Worm (Caenorhabditis elegans) whole organism, L2 larva: ENCODE results near the gene flh-3.
A peak's percentile ranks its signal among the peaks of the same experiment; 100 is the strongest.
"Not testable (repeated sequence)": the region's sequence is repeated elsewhere in the genome, so short reads cannot be mapped to it uniquely, and the experiment has no call there.

ENCODE experiments used
- C34F6.9 ChIP-seq: fragments of 150-350 bp; optimal IDR thresholded peaks from 2 replicates; lab custom pipeline; 2014; ENCODE audit warnings: missing biosample characterization, missing genetic modification characterization
- R02D3.7 ChIP-seq: fragments of 150-350 bp; optimal IDR thresholded peaks from 2 replicates; lab custom pipeline; 2014; ENCODE audit warnings: missing biosample characterization, missing genetic modification characterization
- Y55F3AM.14 ChIP-seq: fragments of 200-800 bp; sonication (Bioruptor generic); optimal IDR thresholded peaks from 2 replicates; lab custom pipeline; 2018; ENCODE audit warnings: mild to moderate bottlenecking, missing genetic modification characterization, missing compliant biosample characterization
- ama-1 ChIP-seq: fragments of 150-350 bp; optimal IDR thresholded peaks from 2 replicates; lab custom pipeline; 2018; ENCODE audit warnings: inconsistent platforms
- ceh-82 ChIP-seq: fragments of 150-350 bp; optimal IDR thresholded peaks from 2 replicates; lab custom pipeline; 2014; ENCODE audit warnings: missing biosample characterization, missing genetic modification characterization
- dmd-4 ChIP-seq: sonication (generic microtip); optimal IDR thresholded peaks from 2 replicates; lab custom pipeline; 2017; ENCODE audit warnings: missing biosample characterization, missing genetic modification characterization
- egl-27 ChIP-seq: sonication (generic microtip); optimal IDR thresholded peaks from 3 replicates; lab custom pipeline; 2017; ENCODE audit warnings: missing biosample characterization, missing genetic modification reagents, missing genetic modification characterization
- elt-1 ChIP-seq: fragments of 150-350 bp; optimal IDR thresholded peaks from 2 replicates; lab custom pipeline; 2014; ENCODE audit warnings: missing biosample characterization, missing genetic modification characterization
- fos-1 ChIP-seq: fragments of 150-350 bp; optimal IDR thresholded peaks from 2 replicates; lab custom pipeline; 2014; ENCODE audit warnings: missing biosample characterization, missing genetic modification characterization
- gmeb-1 ChIP-seq: fragments of 150-350 bp; optimal IDR thresholded peaks from 2 replicates; lab custom pipeline; 2014; ENCODE audit warnings: missing biosample characterization, missing genetic modification characterization
- lin-11 ChIP-seq: fragments of 150-350 bp; sonication (generic microtip); optimal IDR thresholded peaks from 2 replicates; lab custom pipeline; 2014; ENCODE audit warnings: missing biosample characterization, missing genetic modification characterization, inconsistent platforms, mixed read lengths
- lin-39 ChIP-seq: fragments of 150-350 bp; optimal IDR thresholded peaks from 2 replicates; lab custom pipeline; 2014; ENCODE audit warnings: missing biosample characterization, missing genetic modification reagents, missing genetic modification characterization
- lsy-2 ChIP-seq, 2 experiments: fragments of 150-350 bp in 1 of 2; sonication (generic microtip) in 1 of 2; optimal IDR thresholded peaks; 2 replicates each; lab custom pipeline; 2014 to 2017; ENCODE audit warnings: missing biosample characterization in 2 of 2, missing genetic modification characterization in 2 of 2
- mab-5 ChIP-seq: fragments of 150-350 bp; optimal IDR thresholded peaks from 2 replicates; lab custom pipeline; 2014; ENCODE audit warnings: missing biosample characterization, missing genetic modification characterization
- mbf-1 ChIP-seq: sonication (generic microtip); optimal IDR thresholded peaks from 2 replicates; lab custom pipeline; 2017; ENCODE audit warnings: missing biosample characterization, missing genetic modification characterization
- mdl-1 ChIP-seq, 2 experiments: fragments of 150-350 bp in 1 of 2; sonication (generic microtip) in 1 of 2; optimal IDR thresholded peaks; 2 replicates each; lab custom pipeline; 2017; ENCODE audit warnings: missing biosample characterization in 2 of 2, missing genetic modification characterization in 2 of 2
- nhr-11 ChIP-seq: fragments of 150-350 bp; optimal IDR thresholded peaks from 2 replicates; lab custom pipeline; 2014; ENCODE audit warnings: missing biosample characterization, missing genetic modification characterization
- nhr-12 ChIP-seq: fragments of 150-350 bp; optimal IDR thresholded peaks from 2 replicates; lab custom pipeline; 2014; ENCODE audit warnings: missing biosample characterization, missing genetic modification characterization
- nhr-129 ChIP-seq: fragments of 150-350 bp; optimal IDR thresholded peaks from 2 replicates; lab custom pipeline; 2014; ENCODE audit warnings: missing biosample characterization, missing genetic modification characterization
- nhr-21 ChIP-seq: fragments of 150-350 bp; optimal IDR thresholded peaks from 2 replicates; lab custom pipeline; 2014; ENCODE audit warnings: missing biosample characterization, missing genetic modification characterization
- nhr-237 ChIP-seq: fragments of 150-350 bp; optimal IDR thresholded peaks from 2 replicates; lab custom pipeline; 2014; ENCODE audit warnings: missing biosample characterization, missing genetic modification characterization
- nhr-6 ChIP-seq: fragments of 150-350 bp; optimal IDR thresholded peaks from 2 replicates; lab custom pipeline; 2014; ENCODE audit warnings: missing biosample characterization, missing genetic modification characterization
- nhr-77 ChIP-seq: fragments of 150-350 bp; optimal IDR thresholded peaks from 2 replicates; lab custom pipeline; 2014; ENCODE audit warnings: missing biosample characterization, missing genetic modification characterization
- peb-1 ChIP-seq: fragments of 150-350 bp; optimal IDR thresholded peaks from 2 replicates; lab custom pipeline; 2014; ENCODE audit warnings: missing biosample characterization, missing genetic modification characterization
- sem-4 ChIP-seq: fragments of 150-350 bp; optimal IDR thresholded peaks from 2 replicates; lab custom pipeline; 2014; ENCODE audit warnings: missing biosample characterization, missing genetic modification reagents, missing genetic modification characterization
- skn-1 ChIP-seq: sonication (generic microtip); optimal IDR thresholded peaks from 2 replicates; lab custom pipeline; 2017; ENCODE audit warnings: missing biosample characterization, missing genetic modification characterization
- sma-9 ChIP-seq, 2 experiments: fragments of 150-350 bp in 1 of 2; sonication (generic microtip) in 1 of 2; optimal IDR thresholded peaks; 2 replicates each; lab custom pipeline; 2014 to 2016; ENCODE audit warnings: missing genetic modification characterization in 2 of 2, mild to moderate bottlenecking in 1 of 2, missing biosample characterization in 1 of 2, missing compliant biosample characterization in 1 of 2, missing genetic modification reagents in 1 of 2, moderate library complexity in 1 of 2
- snpc-4 ChIP-seq: fragments of 150-350 bp; optimal IDR thresholded peaks from 2 replicates; lab custom pipeline; 2014; ENCODE audit warnings: missing biosample characterization, missing genetic modification characterization
- unc-39 ChIP-seq: fragments of 150-350 bp; optimal IDR thresholded peaks from 2 replicates; lab custom pipeline; 2014; ENCODE audit warnings: missing biosample characterization, missing genetic modification characterization
- unc-62 ChIP-seq: fragments of 150-350 bp; optimal IDR thresholded peaks from 2 replicates; lab custom pipeline; 2014; ENCODE audit warnings: missing biosample characterization, missing genetic modification reagents, missing genetic modification characterization
- zag-1 ChIP-seq: fragments of 150-350 bp; optimal IDR thresholded peaks from 2 replicates; lab custom pipeline; 2014; ENCODE audit warnings: missing biosample characterization, missing genetic modification characterization

Gene flh-3

ce11 chrIV:9245423-9245822, 24.5 kb upstream of the flh-3 start, which contains the start of gene Y11D7A.5:
TSS of gene Y11D7A.5 (minus strand) at chrIV:9245523.
- TF ChIP-seq skn-1 = no peak
- TF ChIP-seq lin-39 (tag; lab: Kevin White, UChicago) = no peak
- no peak for TF ChIP-seq mdl-1 (tag; optimal IDR thresholded peaks at IDR 0.05; lab: Kevin White, UChicago)
- TF ChIP-seq peb-1 (tag; lab: Kevin White, UChicago) = no peak
- TF ChIP-seq C34F6.9 (tag; lab: Kevin White, UChicago) = no peak
- TF ChIP-seq nhr-21 (tag; lab: Kevin White, UChicago) = no peak

- not testable (repeated sequence) for TF ChIP-seq zag-1 (tag; lab: Kevin White, UChicago); C34F6.9 (tag; lab: Kevin White, UChicago); gmeb-1
Measured at ce11 chrIV:9249219-9249618, 20.7 kb upstream of the flh-3 start, which contains the start of gene Y11D7A.7. TSS of gene Y11D7A.7 (plus strand) at chrIV:9249519.

ce11 chrIV:9251079-9251478, 18.8 kb upstream of the flh-3 start, which contains the start of gene Y11D7A.8:
TSS of gene Y11D7A.8 (plus strand) at chrIV:9251379.
- no peak for TF ChIP-seq nhr-77 (tag; lab: Kevin White, UChicago)
- no peak for TF ChIP-seq Y55F3AM.14 (GFP tag; lab: Kevin White, UChicago)

ce11 chrIV:9256017-9256416, 13.9 kb upstream of the flh-3 start, which contains the start of gene Y11D7A.9:
TSS of gene Y11D7A.9 (minus strand) at chrIV:9256117.
- TF ChIP-seq nhr-11 (tag; lab: Kevin White, UChicago) = no peak

ce11 chrIV:9256865-9257264, 13.0 kb upstream of the flh-3 start:
- TF ChIP-seq unc-39 (tag; lab: Kevin White, UChicago) = no peak
- TF ChIP-seq sem-4 (tag; lab: Kevin White, UChicago) = no peak
- no peak for TF ChIP-seq peb-1 (tag; lab: Kevin White, UChicago)
- no peak for TF ChIP-seq mab-5

ce11 chrIV:9258547-9258946, 11.3 kb upstream of the flh-3 start:
- TF ChIP-seq nhr-12 (tag; lab: Kevin White, UChicago) (no peak), fos-1 (tag; lab: Kevin White, UChicago) (no peak), sem-4 (tag; lab: Kevin White, UChicago) (peak; percentile 9), unc-62 (GFP tag; lab: Kevin White, UChicago) (no peak), gmeb-1 (no peak), R02D3.7 (tag; lab: Kevin White, UChicago) (no peak), egl-27 (tag; lab: Kevin White, UChicago) (no peak), Y55F3AM.14 (GFP tag; lab: Kevin White, UChicago) (no peak), nhr-21 (tag; lab: Kevin White, UChicago) (peak; percentile 50), lin-11 (tag; lab: Kevin White, UChicago) (no peak), ama-1 (peak; percentile 44), nhr-6 (tag; lab: Kevin White, UChicago) (no peak), lsy-2 (tag; optimal IDR thresholded peaks at IDR 0.05; lab: Kevin White, UChicago) (no peak), mbf-1 (tag; lab: Kevin White, UChicago) (no peak), ceh-82 (tag; lab: Kevin White, UChicago) (no peak), lin-39 (tag; lab: Kevin White, UChicago) (no peak), dmd-4 (tag; lab: Kevin White, UChicago) (no peak), mdl-1 (tag; optimal IDR thresholded peaks at IDR 0.05; lab: Kevin White, UChicago) (no peak), nhr-129 (tag; lab: Kevin White, UChicago) (no peak), snpc-4 (tag; lab: Kevin White, UChicago) (no peak)

- TF ChIP-seq nhr-6 (tag; lab: Kevin White, UChicago) = no peak
- peak; percentile 80 for TF ChIP-seq skn-1
- no peak for TF ChIP-seq nhr-21 (tag; lab: Kevin White, UChicago)
- no peak for TF ChIP-seq gmeb-1
- TF ChIP-seq sma-9 (GFP tag; optimal IDR thresholded peaks at IDR 0.05; lab: Kevin White, UChicago) = no peak
- TF ChIP-seq sma-9 (tag; optimal IDR thresholded peaks at IDR 0.05; lab: Kevin White, UChicago) = no peak
- TF ChIP-seq nhr-237 (tag; lab: Kevin White, UChicago) = no peak
- TF ChIP-seq elt-1 = no peak
- TF ChIP-seq, all 48 proteins: peak for 1
Measured at ce11 chrIV:9259687-9260086, 10.2 kb upstream of the flh-3 start, which contains the start of gene Y11D7A.10. TSS of gene Y11D7A.10 (minus strand) at chrIV:9259768.
